Fruit fly (Drosophila melanogaster) whole organism, embryonic: ENCODE measurements around the gene CG43085.

Source experiments
- CG10321 ChIP-seq: fragments of 200-800 bp; sonication (Bioruptor generic); IDR thresholded peaks from 2 replicates; pipeline ENCODE4 v1.3.6; 2022; ENCODE audit warnings: missing biosample characterization, missing genetic modification characterization
- CG10431 ChIP-seq: fragments of 200-800 bp; sonication (Bioruptor generic); optimal IDR thresholded peaks from 3 replicates; lab custom pipeline; 2018; ENCODE audit warnings: missing biosample characterization, mild to moderate bottlenecking, missing genetic modification characterization
- CG11456 ChIP-seq: fragments of 200-800 bp; sonication (Bioruptor generic); IDR thresholded peaks from 3 replicates; pipeline ENCODE4 v1.3.6; 2022; ENCODE audit warnings: missing biosample characterization, missing genetic modification characterization
- CG12155 ChIP-seq: fragments of 200-800 bp; sonication (Bioruptor generic); optimal IDR thresholded peaks from 3 replicates; lab custom pipeline; 2016; ENCODE audit warnings: missing biosample characterization, missing genetic modification characterization
- CG12659 ChIP-seq: fragments of 200-800 bp; sonication (Bioruptor generic); optimal IDR thresholded peaks from 3 replicates; lab custom pipeline; 2017; ENCODE audit warnings: mild to moderate bottlenecking, missing biosample characterization, missing genetic modification reagents, missing genetic modification characterization
- CG12942 ChIP-seq: fragments of 200-800 bp; sonication (Bioruptor generic); optimal IDR thresholded peaks from 3 replicates; lab custom pipeline; 2016; ENCODE audit warnings: missing biosample characterization, missing genetic modification characterization
- CG14441 ChIP-seq: fragments of 200-800 bp; sonication (Bioruptor generic); IDR thresholded peaks from 2 replicates; pipeline ENCODE4 v1.3.6; 2022; ENCODE audit warnings: missing biosample characterization, missing genetic modification characterization
- CG16815 ChIP-seq: fragments of 200-800 bp; sonication (Bioruptor generic); optimal IDR thresholded peaks from 3 replicates; lab custom pipeline; 2017; ENCODE audit warnings: missing biosample characterization, mild to moderate bottlenecking, missing genetic modification characterization
- CG17385 ChIP-seq: fragments of 200-800 bp; sonication (Bioruptor generic); optimal IDR thresholded peaks from 3 replicates; lab custom pipeline; 2018; ENCODE audit warnings: missing biosample characterization, mild to moderate bottlenecking, missing genetic modification characterization
- CG2875 ChIP-seq: fragments of 200-800 bp; sonication (Bioruptor generic); optimal IDR thresholded peaks from 2 replicates; lab custom pipeline; 2017; ENCODE audit warnings: missing biosample characterization, mild to moderate bottlenecking, missing genetic modification characterization, missing genetic modification reagents
- CG32772 ChIP-seq: fragments of 200-800 bp; sonication (Bioruptor generic); IDR thresholded peaks from 2 replicates; pipeline ENCODE4 v1.3.6; 2022; ENCODE audit warnings: missing biosample characterization, missing genetic modification characterization
- CG3995 ChIP-seq: fragments of 200-800 bp; sonication (Bioruptor generic); optimal IDR thresholded peaks from 3 replicates; lab custom pipeline; 2016; ENCODE audit warnings: missing biosample characterization, missing genetic modification characterization
- CG4282 ChIP-seq: fragments of 200-800 bp; sonication (Bioruptor generic); optimal IDR thresholded peaks from 2 replicates; lab custom pipeline; 2016; ENCODE audit warnings: missing biosample characterization, missing genetic modification characterization
- CG4707 ChIP-seq: fragments of 200-800 bp; sonication (Bioruptor generic); optimal IDR thresholded peaks from 2 replicates; lab custom pipeline; 2018; ENCODE audit warnings: missing biosample characterization, mild to moderate bottlenecking, missing genetic modification characterization, moderate library complexity
- CG6654 ChIP-seq: fragments of 200-800 bp; sonication (Bioruptor generic); optimal IDR thresholded peaks from 2 replicates; lab custom pipeline; 2017; ENCODE audit warnings: missing biosample characterization, mild to moderate bottlenecking, missing genetic modification characterization
- Camta ChIP-seq: fragments of 200-800 bp; sonication (Bioruptor generic); optimal IDR thresholded peaks from 2 replicates; lab custom pipeline; 2016; ENCODE audit warnings: missing biosample characterization, missing genetic modification characterization
- Dip3 ChIP-seq: fragments of 200-800 bp; sonication (Bioruptor generic); optimal IDR thresholded peaks from 3 replicates; lab custom pipeline; 2016; ENCODE audit warnings: missing biosample characterization, missing genetic modification characterization
- Ets65A ChIP-seq: fragments of 200-800 bp; sonication (Bioruptor generic); peaks from one replicate; lab custom pipeline; 2016; ENCODE audit warnings: missing biosample characterization, missing genetic modification characterization
- Gsc ChIP-seq: fragments of 200-800 bp; sonication (Bioruptor generic); IDR thresholded peaks from 2 replicates; pipeline ENCODE4 v1.3.6; 2022; ENCODE audit warnings: missing biosample characterization, missing genetic modification characterization
- H15 ChIP-seq: fragments of 200-800 bp; sonication (Bioruptor generic); IDR thresholded peaks from 3 replicates; pipeline ENCODE4 v1.3.6; 2022; ENCODE audit warnings: missing biosample characterization, missing genetic modification characterization
- Hsf ChIP-seq: fragments of 200-800 bp; sonication (Bioruptor generic); optimal IDR thresholded peaks from 3 replicates; lab custom pipeline; 2016; ENCODE audit warnings: missing biosample characterization, missing genetic modification characterization
- Lpt ChIP-seq: fragments of >200 bp; optimal IDR thresholded peaks from 2 replicates; lab custom pipeline; 2018; ENCODE audit warnings: missing biosample characterization, missing genetic modification characterization
- Mad ChIP-seq: fragments of 200-800 bp; sonication (Bioruptor generic); optimal IDR thresholded peaks from 2 replicates; lab custom pipeline; 2016; ENCODE audit warnings: missing biosample characterization, missing genetic modification characterization
- Meics ChIP-seq: fragments of 200-800 bp; sonication (Bioruptor generic); optimal IDR thresholded peaks from 2 replicates; lab custom pipeline; 2017; ENCODE audit warnings: missing biosample characterization, mild to moderate bottlenecking, missing genetic modification characterization
- NfI ChIP-seq: fragments of 200-800 bp; sonication (Bioruptor generic); optimal IDR thresholded peaks from 3 replicates; lab custom pipeline; 2018; ENCODE audit warnings: missing biosample characterization, mild to moderate bottlenecking, missing genetic modification characterization, moderate library complexity
- Xbp1 ChIP-seq: fragments of 200-800 bp; sonication (Bioruptor generic); optimal IDR thresholded peaks from 3 replicates; lab custom pipeline; 2016; ENCODE audit warnings: missing biosample characterization, mild to moderate bottlenecking, missing genetic modification characterization
- ato ChIP-seq: fragments of 200-800 bp; sonication (Bioruptor generic); IDR thresholded peaks from 2 replicates; pipeline ENCODE4 v1.3.6; 2022; ENCODE audit warnings: missing biosample characterization, missing genetic modification characterization; ENCODE audit not compliant: partially characterized antibody
- az2 ChIP-seq: fragments of 200-800 bp; sonication (Bioruptor generic); optimal IDR thresholded peaks from 3 replicates; lab custom pipeline; 2016; ENCODE audit warnings: missing biosample characterization, missing genetic modification characterization
- corto ChIP-seq: fragments of 200-800 bp; sonication (Bioruptor generic); optimal IDR thresholded peaks from 2 replicates; lab custom pipeline; 2016; ENCODE audit warnings: missing biosample characterization, mild to moderate bottlenecking, missing genetic modification characterization, moderate library complexity
- dati ChIP-seq: fragments of 200-800 bp; sonication (Bioruptor generic); IDR thresholded peaks from 2 replicates; pipeline ENCODE4 v1.3.6; 2022; ENCODE audit warnings: missing biosample characterization, missing genetic modification characterization
- dimm ChIP-seq: fragments of 200-800 bp; sonication (Bioruptor generic); IDR thresholded peaks from 2 replicates; pipeline ENCODE4 v1.3.6; 2022; ENCODE audit warnings: missing biosample characterization, missing genetic modification characterization
- gce ChIP-seq: fragments of 200-800 bp; sonication (Bioruptor generic); IDR thresholded peaks from 3 replicates; pipeline ENCODE4 v1.3.6; 2022; ENCODE audit warnings: missing biosample characterization, missing genetic modification characterization
- gcm ChIP-seq: fragments of 200-800 bp; sonication (Bioruptor generic); optimal IDR thresholded peaks from 2 replicates; lab custom pipeline; 2019; ENCODE audit warnings: missing biosample characterization, mild to moderate bottlenecking, missing genetic modification characterization, moderate library complexity
- lmd ChIP-seq: fragments of 200-800 bp; sonication (Bioruptor generic); IDR thresholded peaks from 2 replicates; pipeline ENCODE4 v1.3.6; 2022; ENCODE audit warnings: missing biosample characterization, missing genetic modification characterization
- lov ChIP-seq, 2 experiments: fragments of 200-800 bp in 1 of 2; fragments of >200 bp in 1 of 2; sonication (Bioruptor generic) in 1 of 2; IDR thresholded peaks in 1 of 2; optimal IDR thresholded peaks in 1 of 2; 2 replicates in 1 of 2; 3 replicates in 1 of 2; pipeline versions ENCODE4 v1.3.6 to Lab custom; 2017 to 2022; ENCODE audit warnings: missing biosample characterization in 1 of 2, missing genetic modification characterization in 1 of 2
- nerfin-2 ChIP-seq: fragments of 200-800 bp; sonication (Bioruptor generic); IDR thresholded peaks from 2 replicates; pipeline ENCODE4 v1.3.6; 2022; ENCODE audit warnings: missing biosample characterization, missing genetic modification characterization; ENCODE audit not compliant: partially characterized antibody
- oc ChIP-seq: fragments of 200-800 bp; sonication (Bioruptor generic); optimal IDR thresholded peaks from 2 replicates; lab custom pipeline; 2018; ENCODE audit warnings: missing biosample characterization, mild to moderate bottlenecking, missing genetic modification characterization, moderate library complexity
- p53 ChIP-seq: fragments of 200-800 bp; sonication (Bioruptor generic); optimal IDR thresholded peaks from 2 replicates; lab custom pipeline; 2016; ENCODE audit warnings: missing biosample characterization, missing genetic modification characterization
- pan ChIP-seq, 4 experiments: fragments of >200 bp in 3 of 4; fragments of 200-800 bp in 1 of 4; sonication (Bioruptor generic) in 1 of 4; optimal IDR thresholded peaks in 3 of 4; IDR thresholded peaks in 1 of 4; 2 replicates each; pipeline versions ENCODE4 v1.3.6 to Lab custom; 2017 to 2022; ENCODE audit warnings: missing biosample characterization in 2 of 4, missing genetic modification characterization in 2 of 4, mixed read lengths in 1 of 4
- prd ChIP-seq, 3 experiments: fragments of >200 bp in 2 of 3; fragments of 200-800 bp in 1 of 3; sonication (Bioruptor generic) in 1 of 3; optimal IDR thresholded peaks in 2 of 3; IDR thresholded peaks in 1 of 3; 2 replicates in 2 of 3; 3 replicates in 1 of 3; pipeline versions ENCODE4 v1.3.6 to Lab custom; 2017 to 2022; ENCODE audit warnings: missing biosample characterization in 1 of 3, missing genetic modification characterization in 1 of 3
- ro ChIP-seq: fragments of 200-800 bp; sonication (Bioruptor generic); IDR thresholded peaks from 2 replicates; pipeline ENCODE4 v1.3.6; 2022; ENCODE audit warnings: missing biosample characterization, missing genetic modification characterization
- row ChIP-seq: fragments of 200-800 bp; sonication (Bioruptor generic); IDR thresholded peaks from 3 replicates; pipeline ENCODE4 v1.3.6; 2022; ENCODE audit warnings: missing biosample characterization, missing genetic modification characterization
- run ChIP-seq: fragments of 200-800 bp; sonication (Bioruptor generic); optimal IDR thresholded peaks from 3 replicates; lab custom pipeline; 2018; ENCODE audit warnings: missing biosample characterization, mild to moderate bottlenecking, missing genetic modification characterization
- sens ChIP-seq: fragments of 200-800 bp; sonication (Bioruptor generic); peaks from one replicate; lab custom pipeline; 2016; ENCODE audit warnings: missing biosample characterization, missing genetic modification characterization
- sens-2 ChIP-seq: fragments of 200-800 bp; sonication (Bioruptor generic); IDR thresholded peaks from 2 replicates; pipeline ENCODE4 v1.3.6; 2022; ENCODE audit warnings: missing biosample characterization, missing genetic modification characterization
- shn ChIP-seq: fragments of 200-800 bp; sonication (Bioruptor generic); optimal IDR thresholded peaks from 3 replicates; lab custom pipeline; 2016; ENCODE audit warnings: missing biosample characterization, missing genetic modification characterization
- slp2 ChIP-seq: fragments of 200-800 bp; sonication (Bioruptor generic); optimal IDR thresholded peaks from 2 replicates; lab custom pipeline; 2016; ENCODE audit warnings: missing biosample characterization, missing genetic modification characterization
- tgo ChIP-seq: fragments of 200-800 bp; sonication (Bioruptor generic); IDR thresholded peaks from 3 replicates; pipeline ENCODE4 v1.3.6; 2022; ENCODE audit warnings: missing biosample characterization, missing genetic modification characterization
- tx ChIP-seq: fragments of 200-800 bp; sonication (Bioruptor generic); optimal IDR thresholded peaks from 2 replicates; lab custom pipeline; 2016; ENCODE audit warnings: missing biosample characterization, missing genetic modification characterization

The CG43085 gene

dm6 chr3L:17657728-17658379 is 11.3 kb upstream of the CG43085 start (continued):
- TF ChIP-seq nerfin-2: no peak
- TF ChIP-seq dati (GFP tag; lab: Robert Waterston, UW): no peak
- TF ChIP-seq az2: peak; percentile 32
- no peak for TF ChIP-seq lov (optimal IDR thresholded peaks at IDR 0.05; lab: Kevin White, UChicago)
- no peak for TF ChIP-seq lov (GFP tag; IDR thresholded peaks at IDR 0.05; lab: Robert Waterston, UW)
- no peak for TF ChIP-seq slp2 (GFP tag; lab: Kevin White, UChicago)
- no peak for TF ChIP-seq run (tag; lab: Kevin White, UChicago)
- no peak for TF ChIP-seq corto (GFP tag; lab: Kevin White, UChicago)
- TF ChIP-seq prd (optimal IDR thresholded peaks at IDR 0.05; lab: Kevin White, UChicago): no peak
- TF ChIP-seq prd (GFP tag; IDR thresholded peaks at IDR 0.05; lab: Robert Waterston, UW): peak; percentile 40; the same call in 1 of the 3 replicates
- TF ChIP-seq H15 (GFP tag; lab: Robert Waterston, UW): no peak
- peak; percentile 48 for TF ChIP-seq Meics
- TF ChIP-seq ato (GFP tag; lab: Robert Waterston, UW): no peak
- no peak for TF ChIP-seq CG16815
- TF ChIP-seq row (GFP tag; lab: Robert Waterston, UW): peak; percentile 64
- no peak for TF ChIP-seq Mad (GFP tag; lab: Kevin White, UChicago)
- no peak for TF ChIP-seq shn (GFP tag; lab: Kevin White, UChicago)
- TF ChIP-seq NfI (GFP tag; lab: Kevin White, UChicago): peak; percentile 16
- no peak for TF ChIP-seq ro
- peak; percentile 32 for TF ChIP-seq Camta
- peak; percentile 89 for TF ChIP-seq Ets65A (GFP tag; lab: Kevin White, UChicago)
- TF ChIP-seq CG4707 (GFP tag; lab: Kevin White, UChicago): no peak
- TF ChIP-seq CG3995: no peak
- no peak for TF ChIP-seq Gsc (GFP tag; lab: Robert Waterston, UW)
- TF ChIP-seq sens-2 (GFP tag; lab: Robert Waterston, UW): peak; percentile 38; the same call in 1 of the 2 replicates
- peak; percentile 17 for TF ChIP-seq CG17385 (GFP tag; lab: Kevin White, UChicago)
- peak; percentile 32 for TF ChIP-seq gcm (GFP tag; lab: Kevin White, UChicago)
- TF ChIP-seq CG10321 (GFP tag; lab: Robert Waterston, UW): 0 out of 2 replicates have a peak, but pooled peaks have one; percentile 7
- peak; percentile 6 for TF ChIP-seq CG12155 (GFP tag; lab: Kevin White, UChicago)
- no peak for TF ChIP-seq tgo (GFP tag; lab: Robert Waterston, UW)
- no peak for TF ChIP-seq CG10431 (GFP tag; lab: Kevin White, UChicago)
- TF ChIP-seq tx (GFP tag; lab: Kevin White, UChicago): no peak
- TF ChIP-seq Dip3: peak; percentile 16
- no peak for TF ChIP-seq CG11456 (GFP tag; lab: Robert Waterston, UW)
- no peak for TF ChIP-seq CG14441 (GFP tag; lab: Robert Waterston, UW)
- TF ChIP-seq lmd (GFP tag; lab: Robert Waterston, UW): no peak; the same call in 1 of the 2 replicates
- no peak for TF ChIP-seq CG12942 (GFP tag; lab: Kevin White, UChicago)
- no peak for TF ChIP-seq dimm (GFP tag; lab: Robert Waterston, UW)
- TF ChIP-seq p53 (GFP tag; lab: Kevin White, UChicago): no peak
- TF ChIP-seq gce (GFP tag; lab: Robert Waterston, UW): no peak
- TF ChIP-seq CG32772 (GFP tag; lab: Robert Waterston, UW): no peak
- TF ChIP-seq CG6654 (GFP tag; lab: Kevin White, UChicago): peak; percentile 17
- no peak for TF ChIP-seq CG4282 (GFP tag; lab: Kevin White, UChicago)
- TF ChIP-seq Hsf (GFP tag; lab: Kevin White, UChicago): peak; percentile 25
- TF ChIP-seq oc: no peak
- no peak for TF ChIP-seq CG2875 (GFP tag; lab: Kevin White, UChicago)
- peak; percentile 82 for TF ChIP-seq sens (GFP tag; lab: Kevin White, UChicago)
- TF ChIP-seq Xbp1 (GFP tag; lab: Kevin White, UChicago): peak; percentile 26
- no peak for TF ChIP-seq Lpt (GFP tag; lab: Kevin White, UChicago)
- peak; percentile 0 for TF ChIP-seq CG12659 (GFP tag; lab: Kevin White, UChicago)
- no peak for TF ChIP-seq pan (optimal IDR thresholded peaks at IDR 0.05; lab: Kevin White, UChicago)
- peak in 1 of 2 experiments; percentile 40 for TF ChIP-seq pan (GFP tag; optimal IDR thresholded peaks at IDR 0.05 in 1 of 2, IDR thresholded peaks at IDR 0.05 in 1 of 2)
